Worm (Caenorhabditis elegans) whole organism, mixed stage, embryonic: ENCODE data around the gene nhr-210.

Source experiments
- blmp-1 ChIP-seq: fragments of 150-350 bp; optimal IDR thresholded peaks from 2 replicates; lab custom pipeline; 2014; ENCODE audit warnings: missing biosample characterization, missing genetic modification characterization
- ceh-39 ChIP-seq: fragments of 150-350 bp; optimal IDR thresholded peaks from 2 replicates; lab custom pipeline; 2014; ENCODE audit warnings: missing biosample characterization, missing genetic modification characterization
- ceh-83 ChIP-seq: fragments of 200-800 bp; sonication (Bioruptor generic); optimal IDR thresholded peaks from 2 replicates; lab custom pipeline; 2018; ENCODE audit warnings: mild to moderate bottlenecking, missing genetic modification characterization, missing compliant biosample characterization
- drap-1 ChIP-seq: fragments of 200-800 bp; sonication (Bioruptor generic); optimal IDR thresholded peaks from 3 replicates; lab custom pipeline; 2018; ENCODE audit warnings: mild to moderate bottlenecking, missing genetic modification characterization, missing compliant biosample characterization
- elt-3 ChIP-seq: fragments of 150-350 bp; optimal IDR thresholded peaks from 2 replicates; lab custom pipeline; 2014; ENCODE audit warnings: missing biosample characterization, missing genetic modification characterization
- lin-32 ChIP-seq: fragments of 200-800 bp; sonication (Bioruptor generic); optimal IDR thresholded peaks from 2 replicates; lab custom pipeline; 2018; ENCODE audit warnings: mild to moderate bottlenecking, missing genetic modification characterization, missing compliant biosample characterization
- lsy-2 ChIP-seq: fragments of 150-350 bp; optimal IDR thresholded peaks from 2 replicates; lab custom pipeline; 2014; ENCODE audit warnings: missing biosample characterization, missing genetic modification characterization
- unc-120 ChIP-seq: sonication (generic microtip); optimal IDR thresholded peaks from 2 replicates; lab custom pipeline; 2017; ENCODE audit warnings: missing genetic modification characterization, missing compliant biosample characterization; ENCODE audit not compliant: poor library complexity, severe bottlenecking
- ztf-11 ChIP-seq: fragments of 150-350 bp; optimal IDR thresholded peaks from 2 replicates; lab custom pipeline; 2014; ENCODE audit warnings: missing biosample characterization, missing genetic modification characterization

nhr-210 gene

DNA sequence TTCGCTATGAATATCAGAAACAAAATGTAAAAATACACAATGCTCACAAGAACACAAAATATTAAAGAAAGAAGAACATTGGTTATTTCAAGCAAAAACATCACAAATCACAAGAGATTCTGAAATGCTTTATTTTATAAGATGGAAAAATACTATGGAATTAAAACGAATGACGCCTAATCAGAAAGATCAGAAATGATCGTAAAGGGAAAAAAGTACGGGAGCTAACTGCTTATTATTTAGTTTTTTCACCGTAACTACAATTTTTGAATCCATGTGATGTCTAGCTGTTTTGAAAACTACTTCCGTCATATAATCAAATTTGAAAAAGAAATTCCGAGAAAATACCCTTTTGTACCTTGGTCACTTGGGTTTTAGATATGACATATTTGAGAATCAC lies 50.9 kb downstream of the nhr-210 start, which contains the start of gene srbc-57:
Gene srbc-57, minus strand, starts transcription at position 101 of the 400 bp plus-strand sequence.
- no peak for TF ChIP-seq drap-1 (GFP tag; lab: Kevin White, UChicago)
- no peak for TF ChIP-seq lsy-2 (tag; lab: Kevin White, UChicago)
- TF ChIP-seq ztf-11 (tag; lab: Kevin White, UChicago), result no peak
- TF ChIP-seq blmp-1 (tag; lab: Kevin White, UChicago), result no peak
- TF ChIP-seq ceh-83 (GFP tag; lab: Kevin White, UChicago), result no peak
- TF ChIP-seq elt-3 (tag; lab: Kevin White, UChicago), result no peak
- TF ChIP-seq lin-32 (GFP tag; lab: Kevin White, UChicago), result no peak
- TF ChIP-seq ceh-39, result no peak
- no peak for TF ChIP-seq unc-120 (tag; lab: Kevin White, UChicago)
- TF ChIP-seq, all 35 proteins: peak for 0
